Fruit fly (Drosophila melanogaster): Measurements from ENCODE around the gene Rnmt.
A peak's percentile ranks its signal among the peaks of the same experiment; 100 is the strongest.

Rnmt gene

dm6 chr2L:15007331-15007863 is 2.3 kb upstream of the Rnmt start, which contains the start of the genes Ankrd49 and NC2beta:
TSS of gene Ankrd49 (minus strand) at chr2L:15007431.
TSS of gene NC2beta (plus strand) at chr2L:15007813.
- TF ChIP-seq CG17806 (tag; optimal IDR thresholded peaks at IDR 0.05) = no peak
- TF ChIP-seq CG15710 (tag; optimal IDR thresholded peaks at IDR 0.05) = no peak
- no peak for TF ChIP-seq Pif1B (GFP tag; optimal IDR thresholded peaks at IDR 0.05)
- no peak for TF ChIP-seq CG12605 (GFP tag; IDR thresholded peaks at IDR 0.05)
- no peak for TF ChIP-seq CG10348 (GFP tag; IDR thresholded peaks at IDR 0.05)
- TF ChIP-seq D1 (tag; optimal IDR thresholded peaks at IDR 0.05) = no peak
- no peak for TF ChIP-seq Ets98B (GFP tag; IDR thresholded peaks at IDR 0.05)
- no peak for TF ChIP-seq CG32121 (GFP tag; IDR thresholded peaks at IDR 0.05)
- no peak for TF ChIP-seq CG8159 (tag; optimal IDR thresholded peaks at IDR 0.05)
- TF ChIP-seq EcR (GFP tag; optimal IDR thresholded peaks at IDR 0.05) = no peak
- no peak for TF ChIP-seq CG13204 (GFP tag; optimal IDR thresholded peaks at IDR 0.05)
- no peak for TF ChIP-seq Pif1A (GFP tag; optimal IDR thresholded peaks at IDR 0.05)
- TF ChIP-seq CG34367 (tag; optimal IDR thresholded peaks at IDR 0.05) = no peak
- no peak for TF ChIP-seq Snoo (tag; optimal IDR thresholded peaks at IDR 0.05)
- TF ChIP-seq fd96Ca (GFP tag; IDR thresholded peaks at IDR 0.05) = no peak
- no peak for TF ChIP-seq gl (tag; optimal IDR thresholded peaks at IDR 0.05)
- TF ChIP-seq CG14655 (GFP tag; optimal IDR thresholded peaks at IDR 0.05) = no peak

dm6 chr2L:15008034-15008433 is 1.7 kb upstream of the Rnmt start:
- TF ChIP-seq CG13204 (GFP tag; optimal IDR thresholded peaks at IDR 0.05) (no peak), D1 (tag; optimal IDR thresholded peaks at IDR 0.05) (no peak)

dm6 chr2L:15011779-15012178 is 2.0 kb downstream of the Rnmt start:
- TF ChIP-seq CG10348 (GFP tag; IDR thresholded peaks at IDR 0.05) (no peak), Snoo (tag; optimal IDR thresholded peaks at IDR 0.05) (no peak), CG15710 (tag; optimal IDR thresholded peaks at IDR 0.05) (no peak), gl (tag; optimal IDR thresholded peaks at IDR 0.05) (no peak), CG13204 (GFP tag; optimal IDR thresholded peaks at IDR 0.05) (no peak), CG14655 (GFP tag; optimal IDR thresholded peaks at IDR 0.05) (no peak), CG8159 (tag; optimal IDR thresholded peaks at IDR 0.05) (no peak), CG17806 (tag; optimal IDR thresholded peaks at IDR 0.05) (no peak), Pif1A (GFP tag; optimal IDR thresholded peaks at IDR 0.05) (no peak), EcR (GFP tag; optimal IDR thresholded peaks at IDR 0.05) (no peak), CG4496 (GFP tag; IDR thresholded peaks at IDR 0.05) (no peak), CG32121 (GFP tag; IDR thresholded peaks at IDR 0.05) (no peak), Pif1B (GFP tag; optimal IDR thresholded peaks at IDR 0.05) (no peak), CG12605 (GFP tag; IDR thresholded peaks at IDR 0.05) (no peak), fd96Ca (GFP tag; IDR thresholded peaks at IDR 0.05) (no peak), D1 (tag; optimal IDR thresholded peaks at IDR 0.05) (no peak), CG9948 (tag; optimal IDR thresholded peaks at IDR 0.05) (no peak), Ets98B (GFP tag; IDR thresholded peaks at IDR 0.05) (no peak), CG34367 (tag; optimal IDR thresholded peaks at IDR 0.05) (no peak)

DNA sequence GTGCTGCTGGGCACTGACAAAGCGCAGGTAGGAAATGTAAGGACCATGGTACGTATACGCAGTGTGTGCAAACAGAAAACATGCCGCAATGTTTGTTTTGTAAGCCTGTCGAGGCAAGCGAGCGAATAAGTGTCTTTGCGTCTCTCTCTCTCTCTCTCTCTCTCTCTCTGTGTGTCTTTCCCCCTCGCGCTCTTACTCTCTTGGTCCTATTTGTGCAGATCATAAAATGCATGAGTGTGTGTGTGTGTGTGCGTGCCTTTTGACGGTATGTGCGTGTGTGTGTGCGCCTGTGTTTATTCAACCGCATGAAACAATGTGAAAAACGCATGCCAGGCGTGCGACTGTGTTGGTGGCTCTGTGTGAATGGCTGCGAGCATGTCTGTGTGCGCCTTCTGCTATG is 3.8 kb downstream of the Rnmt start:
- TF ChIP-seq CG4496 (GFP tag; IDR thresholded peaks at IDR 0.05) (0 out of 3 replicates have a peak, but pooled peaks have one; percentile 10), CG17806 (tag; optimal IDR thresholded peaks at IDR 0.05) (no peak)

DNA sequence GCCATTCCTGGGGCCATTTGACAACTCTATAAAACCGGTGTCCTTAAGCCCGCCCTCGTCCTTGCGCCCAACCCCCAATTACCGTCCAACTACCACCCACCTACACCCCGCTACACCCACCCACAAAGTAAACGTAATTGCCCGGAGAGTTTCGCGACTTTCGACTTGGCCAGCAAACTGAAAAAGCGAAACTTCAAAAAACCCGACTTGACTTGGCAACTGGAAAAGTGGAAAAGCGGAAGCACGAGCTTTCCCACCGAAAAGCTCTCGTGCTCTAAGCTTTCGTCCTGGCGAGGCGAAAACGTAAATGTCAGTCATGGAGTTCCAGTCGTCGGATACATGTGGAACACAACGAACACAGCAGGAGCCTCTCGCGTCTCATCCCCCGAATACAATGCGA is 6.3 kb downstream of the Rnmt start, which contains the start of gene GABA-B-R1:
Gene GABA-B-R1 (plus strand): TSS at position 301 of the 400 bp plus-strand sequence.
- no peak for TF ChIP-seq Ets98B (GFP tag; IDR thresholded peaks at IDR 0.05)
- TF ChIP-seq D1 (tag; optimal IDR thresholded peaks at IDR 0.05) = no peak
- no peak for TF ChIP-seq Snoo (tag; optimal IDR thresholded peaks at IDR 0.05)
- no peak for TF ChIP-seq CG8159 (tag; optimal IDR thresholded peaks at IDR 0.05)
- no peak for TF ChIP-seq CG8301 (tag; optimal IDR thresholded peaks at IDR 0.05)
- TF ChIP-seq CG14655 (GFP tag; optimal IDR thresholded peaks at IDR 0.05) = no peak
- TF ChIP-seq CG4496 (GFP tag; IDR thresholded peaks at IDR 0.05) = no peak
- TF ChIP-seq CG10348 (GFP tag; IDR thresholded peaks at IDR 0.05) = no peak
- no peak for TF ChIP-seq CG34367 (tag; optimal IDR thresholded peaks at IDR 0.05)
- TF ChIP-seq CG12605 (GFP tag; IDR thresholded peaks at IDR 0.05) = no peak
- TF ChIP-seq Pif1A (GFP tag; optimal IDR thresholded peaks at IDR 0.05) = no peak
- TF ChIP-seq CG13204 (GFP tag; optimal IDR thresholded peaks at IDR 0.05) = no peak
- TF ChIP-seq CG15710 (tag; optimal IDR thresholded peaks at IDR 0.05) = no peak

DNA sequence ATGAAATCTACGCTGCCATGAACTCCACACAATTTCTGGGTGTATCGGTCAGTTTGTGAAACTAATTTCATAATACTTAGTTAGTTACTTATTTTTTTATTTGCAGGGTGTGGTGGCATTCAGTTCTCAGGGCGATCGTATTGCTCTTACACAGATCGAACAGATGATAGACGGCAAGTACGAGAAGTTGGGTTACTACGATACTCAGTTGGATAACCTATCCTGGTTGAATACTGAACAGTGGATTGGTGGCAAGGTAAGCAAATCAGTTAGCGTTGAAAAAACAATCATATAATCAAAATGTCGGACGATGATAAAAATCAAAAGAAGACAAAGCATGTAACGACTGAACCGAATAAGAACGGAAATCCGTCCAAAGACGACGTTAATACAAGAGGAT is 16.8 kb downstream of the Rnmt start, which contains the start of gene CG33310:
Gene CG33310 (plus strand): TSS at position 301 of the 400 bp plus-strand sequence.
- no peak for TF ChIP-seq D1 (tag; optimal IDR thresholded peaks at IDR 0.05)
- TF ChIP-seq CG32121 (GFP tag; IDR thresholded peaks at IDR 0.05) = no peak
- no peak for TF ChIP-seq CG8159 (tag; optimal IDR thresholded peaks at IDR 0.05)
- no peak for TF ChIP-seq rn (GFP tag; IDR thresholded peaks at IDR 0.05)
- no peak for TF ChIP-seq CG15710 (tag; optimal IDR thresholded peaks at IDR 0.05)
- no peak for TF ChIP-seq CG12605 (GFP tag; IDR thresholded peaks at IDR 0.05)
- TF ChIP-seq CG17806 (tag; optimal IDR thresholded peaks at IDR 0.05) = no peak
- no peak for TF ChIP-seq EcR (GFP tag; optimal IDR thresholded peaks at IDR 0.05)

dm6 chr2L:15031650-15032049 is 21.9 kb downstream of the Rnmt start, which contains the start of gene CG31832:
TSS of gene CG31832 (minus strand) at chr2L:15031750.
- TF ChIP-seq Pif1A (GFP tag; optimal IDR thresholded peaks at IDR 0.05) (no peak), CG9948 (tag; optimal IDR thresholded peaks at IDR 0.05) (no peak), CG8159 (tag; optimal IDR thresholded peaks at IDR 0.05) (no peak), CG34367 (tag; optimal IDR thresholded peaks at IDR 0.05) (no peak), CG4496 (GFP tag; IDR thresholded peaks at IDR 0.05) (no peak), CG13204 (GFP tag; optimal IDR thresholded peaks at IDR 0.05) (no peak), CG8301 (tag; optimal IDR thresholded peaks at IDR 0.05) (no peak), D1 (tag; optimal IDR thresholded peaks at IDR 0.05) (no peak), Pif1B (GFP tag; optimal IDR thresholded peaks at IDR 0.05) (no peak), gl (tag; optimal IDR thresholded peaks at IDR 0.05) (no peak), CG32121 (GFP tag; IDR thresholded peaks at IDR 0.05) (no peak), rn (GFP tag; IDR thresholded peaks at IDR 0.05) (no peak), CG15710 (tag; optimal IDR thresholded peaks at IDR 0.05) (no peak), Ets98B (GFP tag; IDR thresholded peaks at IDR 0.05) (no peak), fd96Ca (GFP tag; IDR thresholded peaks at IDR 0.05) (no peak), CG10348 (GFP tag; IDR thresholded peaks at IDR 0.05) (no peak), CG12605 (GFP tag; IDR thresholded peaks at IDR 0.05) (no peak), CG17806 (tag; optimal IDR thresholded peaks at IDR 0.05) (no peak), CG14655 (GFP tag; optimal IDR thresholded peaks at IDR 0.05) (no peak)

All from whole organism, pupa.